Fruit fly (Drosophila melanogaster) whole organism, embryonic: ENCODE data around the gene CG15382.

Experiments used
- Ada2b ChIP-seq: fragments of 200-800 bp; sonication (Bioruptor generic); IDR thresholded peaks from 2 replicates; pipeline ENCODE4 v1.3.6; 2022; ENCODE audit warnings: missing biosample characterization, missing genetic modification characterization
- Adf1 ChIP-seq: fragments of 200-800 bp; sonication (Bioruptor generic); IDR thresholded peaks from 2 replicates; pipeline ENCODE4 v1.3.6; 2022; ENCODE audit warnings: missing biosample characterization, missing genetic modification characterization
- Atf3 ChIP-seq: fragments of 200-800 bp; sonication (Bioruptor generic); optimal IDR thresholded peaks from 3 replicates; lab custom pipeline; 2016; ENCODE audit warnings: missing biosample characterization, missing genetic modification characterization
- B-H2 ChIP-seq: fragments of 200-800 bp; sonication (Bioruptor generic); optimal IDR thresholded peaks from 2 replicates; lab custom pipeline; 2018; ENCODE audit warnings: missing biosample characterization, mild to moderate bottlenecking, missing genetic modification characterization
- CG10274 ChIP-seq: fragments of 200-800 bp; sonication (Bioruptor generic); optimal IDR thresholded peaks from 3 replicates; lab custom pipeline; 2017; ENCODE audit warnings: missing biosample characterization, mild to moderate bottlenecking, missing genetic modification characterization
- CG11456 ChIP-seq: fragments of 200-800 bp; sonication (Bioruptor generic); IDR thresholded peaks from 3 replicates; pipeline ENCODE4 v1.3.6; 2022; ENCODE audit warnings: missing biosample characterization, missing genetic modification characterization
- CG13624 ChIP-seq: fragments of 200-800 bp; sonication (Bioruptor generic); optimal IDR thresholded peaks from 2 replicates; lab custom pipeline; 2016; ENCODE audit warnings: missing biosample characterization, missing genetic modification characterization
- CG13775 ChIP-seq: fragments of 200-800 bp; sonication (Bioruptor generic); optimal IDR thresholded peaks from 3 replicates; lab custom pipeline; 2017; ENCODE audit warnings: missing biosample characterization, mild to moderate bottlenecking, missing genetic modification characterization
- CG14441 ChIP-seq: fragments of 200-800 bp; sonication (Bioruptor generic); IDR thresholded peaks from 2 replicates; pipeline ENCODE4 v1.3.6; 2022; ENCODE audit warnings: missing biosample characterization, missing genetic modification characterization
- CG1647 ChIP-seq: fragments of 200-800 bp; sonication (Bioruptor generic); optimal IDR thresholded peaks from 3 replicates; lab custom pipeline; 2016; ENCODE audit warnings: missing biosample characterization, missing genetic modification characterization
- CG17912 ChIP-seq: fragments of 200-800 bp; sonication (Bioruptor generic); optimal IDR thresholded peaks from 2 replicates; lab custom pipeline; 2018; ENCODE audit warnings: missing biosample characterization, mild to moderate bottlenecking, missing genetic modification characterization
- CG18619 ChIP-seq: fragments of 200-800 bp; sonication (Bioruptor generic); optimal IDR thresholded peaks from 3 replicates; lab custom pipeline; 2017; ENCODE audit warnings: missing biosample characterization, mild to moderate bottlenecking, missing genetic modification characterization
- CG18764 ChIP-seq: fragments of 200-800 bp; sonication (Bioruptor generic); optimal IDR thresholded peaks from 3 replicates; lab custom pipeline; 2016; ENCODE audit warnings: missing biosample characterization, missing genetic modification characterization
- CG2202 ChIP-seq: fragments of 200-800 bp; sonication (Bioruptor generic); optimal IDR thresholded peaks from 2 replicates; lab custom pipeline; 2018; ENCODE audit warnings: missing biosample characterization, mild to moderate bottlenecking, missing genetic modification characterization
- CG2889 ChIP-seq: fragments of 200-800 bp; sonication (Bioruptor generic); IDR thresholded peaks from 3 replicates; pipeline ENCODE4 v1.3.6; 2022; ENCODE audit warnings: missing biosample characterization, missing genetic modification characterization
- CG32532 ChIP-seq: fragments of 200-800 bp; sonication (Bioruptor generic); IDR thresholded peaks from 2 replicates; pipeline ENCODE4 v1.3.6; 2022; ENCODE audit warnings: missing biosample characterization, missing genetic modification characterization
- CG32767 ChIP-seq: fragments of 200-800 bp; sonication (Bioruptor generic); IDR thresholded peaks from 2 replicates; pipeline ENCODE4 v1.3.6; 2022; ENCODE audit warnings: missing biosample characterization, missing genetic modification characterization
- CG42726 ChIP-seq: fragments of 200-800 bp; sonication (Bioruptor generic); IDR thresholded peaks from 2 replicates; pipeline ENCODE4 v1.3.6; 2022; ENCODE audit warnings: missing biosample characterization, missing genetic modification characterization; ENCODE audit not compliant: partially characterized antibody
- CG4282 ChIP-seq: fragments of 200-800 bp; sonication (Bioruptor generic); optimal IDR thresholded peaks from 2 replicates; lab custom pipeline; 2016; ENCODE audit warnings: missing biosample characterization, missing genetic modification characterization
- CG6175 ChIP-seq: fragments of 200-800 bp; sonication (Bioruptor generic); IDR thresholded peaks from 3 replicates; pipeline ENCODE4 v1.3.6; 2022; ENCODE audit warnings: missing biosample characterization, missing genetic modification characterization
- CG6765 ChIP-seq: fragments of 200-800 bp; sonication (Bioruptor generic); optimal IDR thresholded peaks from 3 replicates; lab custom pipeline; 2017; ENCODE audit warnings: missing biosample characterization, mild to moderate bottlenecking, missing genetic modification characterization
- CG7786 ChIP-seq: fragments of 200-800 bp; sonication (Bioruptor generic); optimal IDR thresholded peaks from 2 replicates; lab custom pipeline; 2016; ENCODE audit warnings: missing biosample characterization, missing genetic modification characterization
- CG7963 ChIP-seq: fragments of 200-800 bp; sonication (Bioruptor generic); IDR thresholded peaks from 3 replicates; pipeline ENCODE4 v1.3.6; 2022; ENCODE audit warnings: missing biosample characterization, missing genetic modification characterization; ENCODE audit not compliant: partially characterized antibody
- CG8359 ChIP-seq: fragments of 200-800 bp; sonication (Bioruptor generic); optimal IDR thresholded peaks from 2 replicates; lab custom pipeline; 2017; ENCODE audit warnings: missing biosample characterization, mild to moderate bottlenecking, missing genetic modification characterization, borderline replicate concordance
- CkIIα-i1 ChIP-seq: fragments of 200-800 bp; sonication (Bioruptor generic); IDR thresholded peaks from 2 replicates; pipeline ENCODE4 v1.3.6; 2022; ENCODE audit warnings: missing biosample characterization, missing genetic modification characterization
- Doc2 ChIP-seq: fragments of 200-800 bp; sonication (Bioruptor generic); IDR thresholded peaks from 2 replicates; pipeline ENCODE4 v1.3.6; 2022; ENCODE audit warnings: missing biosample characterization, missing genetic modification characterization
- Dref ChIP-seq: fragments of 200-800 bp; sonication (Bioruptor generic); IDR thresholded peaks from 2 replicates; pipeline ENCODE4 v1.3.6; 2022; ENCODE audit warnings: missing biosample characterization, missing genetic modification characterization
- E2f1 ChIP-seq: fragments of 200-800 bp; sonication (Bioruptor generic); IDR thresholded peaks from 2 replicates; pipeline ENCODE4 v1.3.6; 2022; ENCODE audit warnings: missing biosample characterization, missing genetic modification characterization
- Mad ChIP-seq: fragments of 200-800 bp; sonication (Bioruptor generic); optimal IDR thresholded peaks from 2 replicates; lab custom pipeline; 2016; ENCODE audit warnings: missing biosample characterization, missing genetic modification characterization
- Meics ChIP-seq: fragments of 200-800 bp; sonication (Bioruptor generic); optimal IDR thresholded peaks from 2 replicates; lab custom pipeline; 2017; ENCODE audit warnings: missing biosample characterization, mild to moderate bottlenecking, missing genetic modification characterization
- Taf1 ChIP-seq: fragments of 200-800 bp; sonication (Bioruptor generic); IDR thresholded peaks from 2 replicates; pipeline ENCODE4 v1.3.6; 2022; ENCODE audit warnings: missing biosample characterization, missing genetic modification characterization
- Usf ChIP-seq: fragments of 200-800 bp; sonication (Bioruptor generic); optimal IDR thresholded peaks from 2 replicates; lab custom pipeline; 2017; ENCODE audit warnings: missing genotype, missing biosample characterization, missing genetic modification characterization
- Xrp1 ChIP-seq: fragments of 200-800 bp; sonication (Bioruptor generic); IDR thresholded peaks from 2 replicates; pipeline ENCODE4 v1.3.6; 2022; ENCODE audit warnings: missing biosample characterization, missing genetic modification characterization
- cg ChIP-seq: fragments of 200-800 bp; sonication (Bioruptor generic); optimal IDR thresholded peaks from 3 replicates; lab custom pipeline; 2019; ENCODE audit warnings: missing biosample characterization, mild to moderate bottlenecking, missing genetic modification characterization, moderate library complexity
- chinmo ChIP-seq: fragments of 200-800 bp; sonication (Bioruptor generic); IDR thresholded peaks from 4 replicates; pipeline ENCODE4 v1.3.6; 2022; ENCODE audit warnings: missing biosample characterization, missing genetic modification characterization; ENCODE audit not compliant: partially characterized antibody
- cwo ChIP-seq: fragments of 200-800 bp; sonication (Bioruptor generic); optimal IDR thresholded peaks from 3 replicates; lab custom pipeline; 2017; ENCODE audit warnings: missing biosample characterization, missing genetic modification characterization, mild to moderate bottlenecking, moderate library complexity, missing genetic modification reagents
- dan ChIP-seq: fragments of 200-800 bp; sonication (Bioruptor generic); IDR thresholded peaks from 2 replicates; pipeline ENCODE4 v1.3.6; 2022; ENCODE audit warnings: missing biosample characterization, missing genetic modification characterization
- dmrt99B ChIP-seq: fragments of 200-800 bp; sonication (Bioruptor generic); optimal IDR thresholded peaks from 2 replicates; lab custom pipeline; 2018; ENCODE audit warnings: missing biosample characterization, mild to moderate bottlenecking, missing genetic modification characterization, moderate library complexity
- emc ChIP-seq: fragments of 200-800 bp; sonication (Bioruptor generic); optimal IDR thresholded peaks from 2 replicates; lab custom pipeline; 2016; ENCODE audit warnings: missing biosample characterization, missing genetic modification characterization
- eyg ChIP-seq: fragments of 200-800 bp; sonication (Bioruptor generic); optimal IDR thresholded peaks from 3 replicates; lab custom pipeline; 2016; ENCODE audit warnings: missing biosample characterization, missing genetic modification characterization
- insv ChIP-seq, 2 experiments: fragments of 200-800 bp; sonication (Bioruptor generic); optimal IDR thresholded peaks; 3 replicates each; lab custom pipeline; 2016 to 2018; ENCODE audit warnings: missing biosample characterization in 2 of 2, missing genetic modification characterization in 2 of 2
- p53 ChIP-seq: fragments of 200-800 bp; sonication (Bioruptor generic); optimal IDR thresholded peaks from 2 replicates; lab custom pipeline; 2016; ENCODE audit warnings: missing biosample characterization, missing genetic modification characterization
- pnt ChIP-seq: fragments of 200-800 bp; sonication (Bioruptor generic); optimal IDR thresholded peaks from 3 replicates; lab custom pipeline; 2016; ENCODE audit warnings: missing biosample characterization, missing genetic modification characterization
- psq ChIP-seq: fragments of 200-800 bp; sonication (Bioruptor generic); optimal IDR thresholded peaks from 2 replicates; lab custom pipeline; 2017; ENCODE audit warnings: missing biosample characterization, missing genetic modification characterization
- run ChIP-seq: fragments of 200-800 bp; sonication (Bioruptor generic); optimal IDR thresholded peaks from 3 replicates; lab custom pipeline; 2018; ENCODE audit warnings: missing biosample characterization, mild to moderate bottlenecking, missing genetic modification characterization
- sd ChIP-seq: fragments of 200-800 bp; sonication (Bioruptor generic); optimal IDR thresholded peaks from 3 replicates; lab custom pipeline; 2018; ENCODE audit warnings: missing biosample characterization, mild to moderate bottlenecking, missing genetic modification characterization, moderate library complexity
- sens-2 ChIP-seq: fragments of 200-800 bp; sonication (Bioruptor generic); IDR thresholded peaks from 2 replicates; pipeline ENCODE4 v1.3.6; 2022; ENCODE audit warnings: missing biosample characterization, missing genetic modification characterization
- shn ChIP-seq: fragments of 200-800 bp; sonication (Bioruptor generic); optimal IDR thresholded peaks from 3 replicates; lab custom pipeline; 2016; ENCODE audit warnings: missing biosample characterization, missing genetic modification characterization
- sqz ChIP-seq: fragments of 200-800 bp; sonication (Bioruptor generic); optimal IDR thresholded peaks from 3 replicates; lab custom pipeline; 2018; ENCODE audit warnings: missing biosample characterization, mild to moderate bottlenecking, missing genetic modification characterization
- vfl ChIP-seq: fragments of 200-800 bp; sonication (Bioruptor generic); optimal IDR thresholded peaks from 2 replicates; lab custom pipeline; 2016; ENCODE audit warnings: missing biosample characterization, missing genetic modification characterization

The CG15382 gene

dm6 chr2L:2196590-2197474 is 41.3 kb downstream of the CG15382 start (continued):
- TF ChIP-seq CG18764 (GFP tag; lab: Kevin White, UChicago) (peak; percentile 4), CG32532 (no peak), sd (tag; lab: Kevin White, UChicago) (peak; percentile 97), insv (GFP tag; optimal IDR thresholded peaks at IDR 0.05; lab: Kevin White, UChicago) (peak in 1 of 2 experiments; percentile 56), cg (GFP tag; lab: Kevin White, UChicago) (peak; percentile 98), CG6175 (no peak), CG4282 (GFP tag; lab: Kevin White, UChicago) (peak; percentile 70), pnt (GFP tag; lab: Kevin White, UChicago) (no peak), emc (no peak), CkIIα-i1 (no peak), Doc2 (no peak), sqz (GFP tag; lab: Kevin White, UChicago) (peak; percentile 83), chinmo (GFP tag; lab: Robert Waterston, UW) (no peak), CG42726 (GFP tag; lab: Robert Waterston, UW) (no peak), Atf3 (GFP tag; lab: Kevin White, UChicago) (no peak), eyg (GFP tag; lab: Kevin White, UChicago) (no peak), CG17912 (peak; percentile 81), Meics (peak; percentile 77), dmrt99B (tag; lab: Kevin White, UChicago) (peak; percentile 37), psq (no peak), run (tag; lab: Kevin White, UChicago) (no peak), E2f1 (GFP tag; lab: Robert Waterston, UW) (no peak), Xrp1 (GFP tag; lab: Robert Waterston, UW) (no peak), CG13775 (GFP tag; lab: Kevin White, UChicago) (peak; percentile 55), CG1647 (GFP tag; lab: Kevin White, UChicago) (no peak), CG7786 (GFP tag; lab: Kevin White, UChicago) (peak; percentile 27), CG7963 (GFP tag; lab: Robert Waterston, UW) (no peak), Usf (GFP tag; lab: Kevin White, UChicago) (peak; percentile 68), sens-2 (no peak), CG32767 (GFP tag; lab: Robert Waterston, UW) (no peak), shn (GFP tag; lab: Kevin White, UChicago) (no peak), p53 (GFP tag; lab: Kevin White, UChicago) (peak; percentile 32), CG13624 (GFP tag; lab: Kevin White, UChicago) (no peak), B-H2 (GFP tag; lab: Kevin White, UChicago) (peak; percentile 53), Mad (GFP tag; lab: Kevin White, UChicago) (no peak), CG18619 (GFP tag; lab: Kevin White, UChicago) (peak; percentile 60), Dref (GFP tag; lab: Robert Waterston, UW) (no peak), Ada2b (GFP tag; lab: Robert Waterston, UW) (no peak), dan (no peak), Taf1 (GFP tag; lab: Robert Waterston, UW) (no peak), CG2202 (no peak), Adf1 (GFP tag; lab: Robert Waterston, UW) (no peak), CG11456 (GFP tag; lab: Robert Waterston, UW) (no peak), CG10274 (GFP tag; lab: Kevin White, UChicago) (no peak), CG14441 (GFP tag; lab: Robert Waterston, UW) (no peak), CG6765 (GFP tag; lab: Kevin White, UChicago) (peak; percentile 62), vfl (GFP tag; lab: Kevin White, UChicago) (peak; percentile 11), CG8359 (GFP tag; lab: Kevin White, UChicago) (peak; percentile 13), cwo (GFP tag; lab: Kevin White, UChicago) (peak; percentile 95), CG2889 (no peak)
